Worm (Caenorhabditis elegans) whole organism, L4/young adult: Measurements from ENCODE around the gene baz-2.

ENCODE experiments used
- dao-5 ChIP-seq: sonication (generic microtip); optimal IDR thresholded peaks from 2 replicates; lab custom pipeline; 2016; ENCODE audit warnings: missing genotype, missing genetic modification characterization, moderate library complexity, missing compliant biosample characterization
- him-1 ChIP-seq: sonication (generic microtip); optimal IDR thresholded peaks from 2 replicates; lab custom pipeline; 2016; ENCODE audit warnings: missing genotype, missing genetic modification reagents, missing genetic modification characterization, missing compliant biosample characterization

ce11 chrIII:7655498-7655897 lies 334 bp downstream of the baz-2 start:
- TF ChIP-seq him-1 (tag; lab: Kevin White, UChicago) = no peak
- TF ChIP-seq dao-5 (tag; lab: Kevin White, UChicago) = no peak
